Worm (Caenorhabditis elegans): ENCODE data around the gene C48B4.3.

- TF ChIP-seq fkh-6 (tag; optimal IDR thresholded peaks at IDR 0.05) (no peak), dmd-4 (tag; optimal IDR thresholded peaks at IDR 0.05; ENCODE audit: borderline replicate concordance) (no peak), nhr-11 (tag; optimal IDR thresholded peaks at IDR 0.05) (no peak), T23F11.4 (GFP tag; optimal IDR thresholded peaks at IDR 0.05) (no peak), hlh-8 (tag; optimal IDR thresholded peaks at IDR 0.05) (no peak)
Measured at ce11 chrIII:9598168-9598567, 16.0 kb upstream of the C48B4.3 start, which contains the start of gene F58A4.1.
